Worm (Caenorhabditis elegans) whole organism, late embryonic: Measurements from ENCODE around the gene C36C5.12.

ENCODE experiments used
- K09A11.1 ChIP-seq: sonication (generic microtip); optimal IDR thresholded peaks from 2 replicates; lab custom pipeline; 2017; ENCODE audit warnings: antibody characterized with exemption, mild to moderate bottlenecking, missing genetic modification characterization, missing compliant biosample characterization; ENCODE audit not compliant: insufficient read depth
- ceh-14 ChIP-seq: sonication (generic microtip); optimal IDR thresholded peaks from 2 replicates; lab custom pipeline; 2016; ENCODE audit warnings: missing genotype, missing genetic modification characterization, missing compliant biosample characterization
- ceh-19 ChIP-seq: fragments of 200-800 bp; sonication (Bioruptor generic); optimal IDR thresholded peaks from 2 replicates; lab custom pipeline; 2018; ENCODE audit warnings: mild to moderate bottlenecking, missing genetic modification characterization, missing compliant biosample characterization
- ceh-2 ChIP-seq: sonication (generic microtip); optimal IDR thresholded peaks from 2 replicates; lab custom pipeline; 2016; ENCODE audit warnings: missing genotype, missing genetic modification characterization, missing compliant biosample characterization
- ceh-45 ChIP-seq: fragments of 200-800 bp; sonication (Bioruptor generic); IDR thresholded peaks from 2 replicates; pipeline ENCODE4 v1.3.6; 2022; ENCODE audit warnings: missing genetic modification reagents, missing genetic modification characterization, missing compliant biosample characterization
- ceh-6 ChIP-seq: fragments of 200-800 bp; sonication (Bioruptor generic); optimal IDR thresholded peaks from 2 replicates; lab custom pipeline; 2018; ENCODE audit warnings: mild to moderate bottlenecking, missing genetic modification characterization, missing compliant biosample characterization
- dve-1 ChIP-seq: sonication (generic microtip); optimal IDR thresholded peaks from 2 replicates; lab custom pipeline; 2017; ENCODE audit warnings: antibody characterized with exemption, mild to moderate bottlenecking, missing genetic modification characterization, missing compliant biosample characterization
- eyg-1 ChIP-seq: sonication (generic microtip); optimal IDR thresholded peaks from 2 replicates; lab custom pipeline; 2016; ENCODE audit warnings: missing genotype, missing genetic modification characterization, missing compliant biosample characterization
- fkh-6 ChIP-seq: sonication (generic microtip); optimal IDR thresholded peaks from 2 replicates; lab custom pipeline; 2016; ENCODE audit warnings: missing genetic modification characterization, missing compliant biosample characterization
- gmeb-2 ChIP-seq: sonication (generic microtip); optimal IDR thresholded peaks from 2 replicates; lab custom pipeline; 2016; ENCODE audit warnings: missing genetic modification characterization, inconsistent platforms, missing compliant biosample characterization
- lim-6 ChIP-seq: sonication (generic microtip); optimal IDR thresholded peaks from 2 replicates; lab custom pipeline; 2016; ENCODE audit warnings: missing genetic modification characterization, missing compliant biosample characterization
- nhr-11 ChIP-seq: fragments of 150-350 bp; optimal IDR thresholded peaks from 2 replicates; lab custom pipeline; 2014; ENCODE audit warnings: missing biosample characterization, missing genetic modification characterization
- unc-55 ChIP-seq: sonication (generic microtip); optimal IDR thresholded peaks from 2 replicates; lab custom pipeline; 2017; ENCODE audit warnings: missing biosample characterization, missing genetic modification reagents, missing genetic modification characterization
- ztf-16 ChIP-seq: sonication (generic microtip); optimal IDR thresholded peaks from 2 replicates; lab custom pipeline; 2017; ENCODE audit warnings: missing genetic modification characterization, missing compliant biosample characterization

The C36C5.12 gene

DNA sequence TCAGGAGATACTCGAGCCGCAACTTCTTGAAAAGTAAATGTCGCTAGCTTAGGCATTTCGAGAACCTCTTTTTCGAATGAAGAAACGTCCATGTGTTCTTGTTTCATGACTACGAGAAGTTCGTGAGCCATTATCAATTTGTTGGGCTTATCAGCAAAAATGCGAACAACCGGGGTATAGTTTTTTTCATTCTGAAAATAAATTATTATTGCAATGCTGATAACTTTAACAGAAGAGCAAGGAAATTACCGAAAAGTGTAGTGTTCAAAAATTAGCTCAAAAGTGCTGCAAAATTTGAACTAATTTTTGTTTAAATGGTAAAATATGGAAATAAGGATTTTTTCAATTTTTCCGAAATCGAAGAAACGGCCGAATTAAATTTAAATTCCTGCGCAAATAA is 47.0 kb downstream of the C36C5.12 start:
- TF ChIP-seq ceh-19 (GFP tag; lab: Kevin White, UChicago) (no peak), eyg-1 (tag; lab: Kevin White, UChicago) (no peak), lim-6 (no peak), ceh-6 (GFP tag; lab: Kevin White, UChicago) (no peak), ceh-45 (GFP tag; lab: Robert Waterston, UW) (no peak), gmeb-2 (tag; lab: Kevin White, UChicago) (no peak), ceh-14 (tag; lab: Kevin White, UChicago) (no peak), fkh-6 (tag; lab: Kevin White, UChicago) (no peak), unc-55 (GFP tag; lab: Kevin White, UChicago) (no peak), ztf-16 (tag; lab: Kevin White, UChicago) (no peak), ceh-2 (no peak), dve-1 (tag; lab: Kevin White, UChicago) (no peak), K09A11.1 (tag; lab: Kevin White, UChicago) (no peak), nhr-11 (tag; lab: Kevin White, UChicago) (no peak)
